Fruit fly (Drosophila melanogaster): ENCODE measurements around the gene Cyp28a5.

The Cyp28a5 gene

dm6 chr2L:14022130-14022735 lies 45.1 kb downstream of the Cyp28a5 start (continued):
- TF ChIP-seq eg (GFP tag; IDR thresholded peaks at IDR 0.05) (peak; percentile 96), esn (GFP tag; optimal IDR thresholded peaks at IDR 0.05) (peak; percentile 69), svp (GFP tag) (peak; percentile 81), Sox15 (GFP tag; optimal IDR thresholded peaks at IDR 0.05) (no peak), vri (GFP tag; optimal IDR thresholded peaks at IDR 0.05) (peak; percentile 68), dac (GFP tag; optimal IDR thresholded peaks at IDR 0.05) (peak; percentile 33), CG11762 (GFP tag; optimal IDR thresholded peaks at IDR 0.05; ENCODE audit: insufficient read depth) (peak; percentile 69), OdsH (GFP tag; optimal IDR thresholded peaks at IDR 0.05) (peak; percentile 82), CG3919 (GFP tag; optimal IDR thresholded peaks at IDR 0.05) (peak; percentile 77), CG6276 (GFP tag; optimal IDR thresholded peaks at IDR 0.05) (peak; percentile 94), CG15336 (GFP tag; IDR thresholded peaks at IDR 0.05) (peak; percentile 98), topi (GFP tag; optimal IDR thresholded peaks at IDR 0.05) (peak; percentile 31), CG10631 (GFP tag; optimal IDR thresholded peaks at IDR 0.05) (peak; percentile 93), Lpt (GFP tag; optimal IDR thresholded peaks at IDR 0.05) (peak; percentile 85), CG6163 (GFP tag; IDR thresholded peaks at IDR 0.05) (peak; percentile 90), CG9139 (GFP tag; optimal IDR thresholded peaks at IDR 0.05) (peak; percentile 69), CG34406 (GFP tag; optimal IDR thresholded peaks at IDR 0.05) (peak; percentile 74), CG8319 (GFP tag; optimal IDR thresholded peaks at IDR 0.05) (peak; percentile 2), CG10669 (GFP tag; optimal IDR thresholded peaks at IDR 0.05) (peak; percentile 85), CG8632 (GFP tag; optimal IDR thresholded peaks at IDR 0.05) (peak; percentile 72), achi (GFP tag; optimal IDR thresholded peaks at IDR 0.05) (peak; percentile 90), CG31627 (GFP tag; optimal IDR thresholded peaks at IDR 0.05) (peak; percentile 73)

DNA sequence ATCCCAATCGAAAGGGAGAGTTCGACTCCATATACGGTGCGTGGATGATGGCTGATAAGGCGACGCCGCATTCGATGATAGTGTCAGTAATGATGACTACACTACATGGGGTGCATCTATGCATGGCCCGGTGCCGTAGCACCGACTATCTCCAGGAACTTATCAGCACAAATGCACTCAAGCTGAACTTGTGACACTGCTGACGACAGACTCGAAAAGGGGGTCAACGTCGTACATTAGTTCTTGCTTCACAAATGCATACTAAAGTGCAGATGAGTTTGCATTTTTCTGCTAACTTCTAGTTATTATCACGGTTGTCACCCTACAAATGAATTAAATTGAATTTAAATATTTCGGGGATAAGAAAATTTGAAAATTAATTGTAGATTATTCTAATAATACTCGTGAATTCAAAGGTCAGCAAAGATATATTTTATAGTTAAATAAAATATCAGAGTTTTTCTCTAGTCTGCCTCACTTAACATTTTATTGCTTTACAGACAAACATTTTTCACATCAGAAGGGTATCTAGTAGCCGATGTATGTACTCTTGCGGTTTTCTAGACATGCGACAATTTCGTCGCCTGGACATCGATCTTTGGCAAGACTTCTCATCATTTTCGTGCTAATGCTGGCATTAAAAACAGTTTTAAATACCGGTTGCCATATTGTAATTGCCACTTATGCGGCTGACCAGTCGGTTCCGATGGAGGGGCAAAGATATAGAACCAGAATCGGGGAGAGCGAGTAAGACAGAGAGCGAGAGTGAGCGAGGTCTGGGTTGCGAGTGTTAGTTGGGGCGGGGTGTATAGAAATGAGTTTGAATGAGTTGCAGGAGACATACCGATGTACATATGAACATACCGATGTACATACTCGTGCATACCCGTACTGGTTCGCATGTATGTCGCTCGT lies 46.3 kb downstream of the Cyp28a5 start:
- no peak for TF ChIP-seq CG9139 (GFP tag; optimal IDR thresholded peaks at IDR 0.05)
- peak; percentile 7 for TF ChIP-seq CG6163 (GFP tag; IDR thresholded peaks at IDR 0.05)
- no peak for TF ChIP-seq topi (GFP tag; optimal IDR thresholded peaks at IDR 0.05)
- peak; percentile 89 for TF ChIP-seq Eip78C (GFP tag)
- peak; percentile 47 for TF ChIP-seq Ets96B (tag; optimal IDR thresholded peaks at IDR 0.05)
- TF ChIP-seq Gug (GFP tag; IDR thresholded peaks at IDR 0.05): peak; percentile 34
- peak; percentile 87 for TF ChIP-seq svp (GFP tag)
- TF ChIP-seq fd85E (GFP tag; optimal IDR thresholded peaks at IDR 0.05): no peak
- no peak for TF ChIP-seq vri (GFP tag; optimal IDR thresholded peaks at IDR 0.05)
- no peak for TF ChIP-seq Hr38 (GFP tag; optimal IDR thresholded peaks at IDR 0.05)
- no peak for TF ChIP-seq dac (GFP tag; optimal IDR thresholded peaks at IDR 0.05)
- TF ChIP-seq CG11902 (GFP tag; optimal IDR thresholded peaks at IDR 0.05): no peak
- TF ChIP-seq CG8319 (GFP tag; optimal IDR thresholded peaks at IDR 0.05): no peak
- TF ChIP-seq CG4318 (GFP tag; optimal IDR thresholded peaks at IDR 0.05): peak; percentile 60
- TF ChIP-seq fd59A (GFP tag; optimal IDR thresholded peaks at IDR 0.05): no peak
- no peak for TF ChIP-seq CG16779 (tag; optimal IDR thresholded peaks at IDR 0.05)
- no peak for TF ChIP-seq Hr39 (GFP tag; optimal IDR thresholded peaks at IDR 0.05)
- no peak for TF ChIP-seq CG10669 (GFP tag; optimal IDR thresholded peaks at IDR 0.05)
- TF ChIP-seq esn (GFP tag; optimal IDR thresholded peaks at IDR 0.05): no peak
- TF ChIP-seq CG3032 (tag; optimal IDR thresholded peaks at IDR 0.05): peak; percentile 47
- TF ChIP-seq Met (GFP tag; optimal IDR thresholded peaks at IDR 0.05): peak; percentile 2
- TF ChIP-seq CG15336 (GFP tag; IDR thresholded peaks at IDR 0.05): peak; percentile 62
- no peak for TF ChIP-seq Sox15 (GFP tag; optimal IDR thresholded peaks at IDR 0.05)
- no peak for TF ChIP-seq CG1621 (tag; optimal IDR thresholded peaks at IDR 0.05)
- TF ChIP-seq CG11294 (GFP tag; IDR thresholded peaks at IDR 0.05): no peak
- TF ChIP-seq Sox102F (GFP tag; optimal IDR thresholded peaks at IDR 0.05): no peak
- no peak for TF ChIP-seq dsx (GFP tag; optimal IDR thresholded peaks at IDR 0.05; ENCODE audit: poor library complexity, severe bottlenecking)
- no peak for TF ChIP-seq CG6854 (GFP tag; optimal IDR thresholded peaks at IDR 0.05)
- TF ChIP-seq lz (GFP tag; optimal IDR thresholded peaks at IDR 0.05): no peak
- TF ChIP-seq CG6808 (GFP tag; optimal IDR thresholded peaks at IDR 0.05): no peak
- TF ChIP-seq achi (GFP tag; optimal IDR thresholded peaks at IDR 0.05): peak; percentile 17
- TF ChIP-seq CG11762 (GFP tag; optimal IDR thresholded peaks at IDR 0.05; ENCODE audit: insufficient read depth): no peak
- TF ChIP-seq acj6 (GFP tag; optimal IDR thresholded peaks at IDR 0.05): peak; percentile 17
- TF ChIP-seq Ets21C (GFP tag; optimal IDR thresholded peaks at IDR 0.05): no peak
- no peak for TF ChIP-seq net (GFP tag; optimal IDR thresholded peaks at IDR 0.05)
- peak; percentile 26 for TF ChIP-seq pdm3 (GFP tag; optimal IDR thresholded peaks at IDR 0.05)
- TF ChIP-seq Sox14 (GFP tag; optimal IDR thresholded peaks at IDR 0.05): no peak
- peak; percentile 35 for TF ChIP-seq OdsH (GFP tag; optimal IDR thresholded peaks at IDR 0.05)
- TF ChIP-seq CG34406 (GFP tag; optimal IDR thresholded peaks at IDR 0.05): no peak

Data from whole organism, prepupa.